Worm (Caenorhabditis elegans): ENCODE results near the gene nhr-1.
"Not testable (repeated sequence)": the region's sequence is repeated elsewhere in the genome, so short reads cannot be mapped to it uniquely, and the experiment has no call there.

Gene nhr-1

DNA sequence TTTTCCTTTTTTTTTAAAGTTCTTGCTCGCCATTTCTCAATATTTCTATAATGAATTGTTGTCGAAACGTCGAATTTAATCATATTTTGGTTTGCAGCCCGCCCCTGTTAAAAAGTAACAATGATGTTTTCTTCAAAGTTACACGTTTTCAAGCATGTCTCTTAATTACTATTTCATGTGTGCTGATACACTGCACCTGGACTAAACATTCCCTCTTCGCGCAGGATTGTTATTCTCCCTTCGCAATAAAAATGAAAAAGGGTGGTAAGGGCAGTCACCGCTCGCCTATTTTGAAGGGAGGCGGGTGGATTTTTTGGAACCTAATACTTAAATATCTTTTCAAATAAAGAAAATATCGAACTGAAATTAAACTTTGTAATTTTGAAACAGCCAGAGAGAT is 31.6 kb downstream of the nhr-1 start (continued):
- TF ChIP-seq Y75B8A.6 (GFP tag; IDR thresholded peaks at IDR 0.05) (no peak), ceh-82 (tag; optimal IDR thresholded peaks at IDR 0.05) (no peak), cey-2 (tag; optimal IDR thresholded peaks at IDR 0.05; ENCODE audit: borderline replicate concordance, insufficient read depth) (no peak), egl-27 (tag; optimal IDR thresholded peaks at IDR 0.05) (no peak), zfp-2 (tag; optimal IDR thresholded peaks at IDR 0.05) (no peak), tag-97 (GFP tag; IDR thresholded peaks at IDR 0.05) (no peak), lin-15B (tag; optimal IDR thresholded peaks at IDR 0.05) (no peak), gei-8 (GFP tag; optimal IDR thresholded peaks at IDR 0.05) (no peak), nhr-76 (tag; optimal IDR thresholded peaks at IDR 0.05) (no peak), F49E8.2 (tag; optimal IDR thresholded peaks at IDR 0.05; ENCODE audit: borderline replicate concordance) (no peak), tra-1 (GFP tag; IDR thresholded peaks at IDR 0.05) (no peak), lin-29 (GFP tag; IDR thresholded peaks at IDR 0.05) (no peak), zip-11 (GFP tag; IDR thresholded peaks at IDR 0.05) (no peak), Y48G9A.11 (GFP tag; IDR thresholded peaks at IDR 0.05) (no peak), madf-5 (GFP tag; IDR thresholded peaks at IDR 0.05) (no peak), nhr-111 (GFP tag; optimal IDR thresholded peaks at IDR 0.05) (no peak), ama-1 (optimal IDR thresholded peaks at IDR 0.05) (no peak), fkh-10 (GFP tag; optimal IDR thresholded peaks at IDR 0.05) (no peak), mxl-3 (GFP tag; optimal IDR thresholded peaks at IDR 0.05) (peak; percentile 20), hif-1 (tag; optimal IDR thresholded peaks at IDR 0.05) (no peak), ceh-28 (tag; optimal IDR thresholded peaks at IDR 0.05) (no peak), sdz-12 (GFP tag; optimal IDR thresholded peaks at IDR 0.05) (no peak), rbr-2 (tag; optimal IDR thresholded peaks at IDR 0.05) (peak; percentile 66), ZK337.2 (GFP tag; IDR thresholded peaks at IDR 0.05) (no peak), snpc-4 (tag; optimal IDR thresholded peaks at IDR 0.05) (no peak), F10B5.3 (tag; optimal IDR thresholded peaks at IDR 0.05) (peak; percentile 76), mes-2 (tag; optimal IDR thresholded peaks at IDR 0.05; ENCODE audit: poor library complexity, severe bottlenecking) (peak; percentile 72), skn-1 (tag; optimal IDR thresholded peaks at IDR 0.05) (no peak), hlh-11 (tag; optimal IDR thresholded peaks at IDR 0.05) (peak; percentile 39), lin-39 (tag; optimal IDR thresholded peaks at IDR 0.05) (no peak), saeg-2 (GFP tag; IDR thresholded peaks at IDR 0.05) (no peak), nhr-237 (tag; optimal IDR thresholded peaks at IDR 0.05) (no peak), zip-2 (tag; optimal IDR thresholded peaks at IDR 0.05) (peak; percentile 8), nhr-102 (tag; optimal IDR thresholded peaks at IDR 0.05) (peak; percentile 79), daf-12 (tag; optimal IDR thresholded peaks at IDR 0.05) (no peak), set-16 (GFP tag; IDR thresholded peaks at IDR 0.05) (no peak)

DNA sequence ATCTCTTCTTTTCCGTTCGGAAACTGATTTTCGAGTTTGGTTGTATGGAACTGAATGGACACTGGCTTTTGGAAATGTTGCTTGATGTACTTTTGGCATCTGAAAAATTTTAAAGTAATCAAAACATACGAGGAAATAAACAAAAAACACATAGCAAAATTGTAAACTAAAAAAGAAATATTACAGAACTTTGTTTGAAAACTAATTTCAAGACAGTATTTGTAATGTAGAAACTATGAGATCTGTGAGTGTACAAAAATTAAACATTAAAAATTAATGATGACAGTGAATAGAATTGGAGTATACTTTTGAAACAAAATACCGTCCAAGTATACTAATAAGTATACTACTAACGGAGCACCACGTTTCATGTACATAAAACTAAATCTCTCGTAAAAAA is 34.7 kb downstream of the nhr-1 start, which contains the start of gene hlh-29:
Gene hlh-29 (minus strand): TSS at position 101 of the 400 bp plus-strand sequence.
- not testable (repeated sequence) for TF ChIP-seq zip-2 (tag; optimal IDR thresholded peaks at IDR 0.05); cey-2 (tag; optimal IDR thresholded peaks at IDR 0.05; ENCODE audit: borderline replicate concordance, insufficient read depth); fkh-10 (GFP tag; optimal IDR thresholded peaks at IDR 0.05)

DNA sequence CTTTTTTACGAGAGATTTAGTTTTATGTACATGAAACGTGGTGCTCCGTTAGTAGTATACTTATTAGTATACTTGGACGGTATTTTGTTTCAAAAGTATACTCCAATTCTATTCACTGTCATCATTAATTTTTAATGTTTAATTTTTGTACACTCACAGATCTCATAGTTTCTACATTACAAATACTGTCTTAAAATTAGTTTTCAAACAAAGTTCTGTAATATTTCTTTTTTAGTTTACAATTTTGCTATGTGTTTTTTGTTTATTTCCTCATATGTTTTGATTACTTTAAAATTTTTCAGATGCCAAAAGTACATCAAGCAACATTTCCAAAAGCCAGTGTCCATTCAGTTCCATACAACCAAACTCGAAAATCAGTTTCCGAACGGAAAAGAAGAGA is 36.9 kb downstream of the nhr-1 start, which contains the start of gene hlh-28:
Gene hlh-28 (plus strand): TSS at position 301 of the 400 bp plus-strand sequence.
- not testable (repeated sequence) for TF ChIP-seq arid-1 (GFP tag; conservative IDR thresholded peaks at IDR 0.05); rbr-2 (tag; optimal IDR thresholded peaks at IDR 0.05); dpl-1 (GFP tag; optimal IDR thresholded peaks at IDR 0.05)
